Worm (Caenorhabditis elegans) whole organism, dauer: ENCODE results near the gene T13C5.6.

ENCODE experiments used
- unc-62 ChIP-seq: sonication (generic microtip); optimal IDR thresholded peaks from 2 replicates; lab custom pipeline; 2017; ENCODE audit warnings: missing biosample characterization, missing genetic modification reagents, missing genetic modification characterization

Gene T13C5.6

DNA sequence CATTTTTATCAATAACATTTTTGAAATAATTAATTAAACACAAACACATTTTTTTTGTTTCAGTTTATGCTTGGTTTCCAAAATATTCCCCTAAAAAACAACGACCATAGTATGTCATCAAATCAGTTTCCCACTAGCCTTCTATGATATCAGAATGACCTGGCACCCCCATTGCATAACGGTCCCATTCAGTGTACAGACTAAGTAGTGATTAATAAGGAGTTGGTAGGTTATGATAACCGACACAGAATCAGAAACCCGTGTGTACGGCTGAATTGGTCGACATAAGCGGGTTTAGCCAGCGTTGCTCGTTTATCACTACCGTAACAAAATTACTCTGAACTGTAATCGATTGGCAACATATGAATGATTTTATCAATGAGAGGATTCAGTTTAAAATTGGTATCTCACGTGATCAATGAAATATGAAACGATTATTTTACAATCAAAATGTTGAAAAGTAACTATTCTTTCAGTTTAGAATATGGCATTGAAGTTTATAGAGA is 50.0 kb downstream of the T13C5.6 start:
- TF ChIP-seq unc-62 (GFP tag; lab: Kevin White, UChicago), result no peak
